Worm (Caenorhabditis elegans) whole organism, L3 larva: ENCODE measurements around the gene srd-12.

Experiments
- aly-2 ChIP-seq: fragments of 150-350 bp; optimal IDR thresholded peaks from 2 replicates; lab custom pipeline; 2014; ENCODE audit warnings: missing biosample characterization, missing genetic modification characterization
- elt-3 ChIP-seq, 3 experiments: fragments of 150-350 bp in 1 of 3; sonication (generic microtip) in 2 of 3; optimal IDR thresholded peaks; 2 replicates in 2 of 3; 4 replicates in 1 of 3; lab custom pipeline; 2014 to 2017; ENCODE audit warnings: missing biosample characterization in 3 of 3, missing genetic modification characterization in 3 of 3

DNA sequence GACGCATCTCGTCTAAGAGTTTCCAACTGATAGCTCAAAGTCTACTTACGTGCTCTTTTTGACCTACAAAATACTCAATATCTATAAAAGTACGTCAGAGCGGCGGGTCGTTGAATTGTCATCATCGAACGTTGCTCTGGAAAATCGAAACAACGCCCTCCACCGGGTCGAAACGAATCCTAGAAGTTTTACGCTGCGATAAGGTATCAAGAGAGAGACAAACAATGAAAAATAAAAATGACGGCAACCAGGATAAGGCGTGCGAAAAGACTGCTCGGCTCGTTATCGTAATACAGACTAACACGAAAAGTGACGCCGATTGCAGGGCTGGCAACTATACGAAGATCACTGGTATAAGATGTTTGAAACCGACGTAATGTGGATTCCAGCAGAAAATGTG is 24.1 kb upstream of the srd-12 start:
- TF ChIP-seq elt-3 (tag; optimal IDR thresholded peaks at IDR 0.05; lab: Kevin White, UChicago) (no peak), aly-2 (tag; lab: Kevin White, UChicago) (no peak)
